Fruit fly (Drosophila melanogaster) whole organism, embryonic: ENCODE data around the gene CG11085.

Experiments
- Bdp1 ChIP-seq: fragments of 200-800 bp; sonication (Bioruptor generic); optimal IDR thresholded peaks from 3 replicates; lab custom pipeline; 2016; ENCODE audit warnings: missing biosample characterization, missing genetic modification characterization
- Bteb2 ChIP-seq: fragments of 200-800 bp; sonication (Bioruptor generic); optimal IDR thresholded peaks from 2 replicates; lab custom pipeline; 2016; ENCODE audit warnings: missing biosample characterization, missing genetic modification characterization
- CG10431 ChIP-seq: fragments of 200-800 bp; sonication (Bioruptor generic); optimal IDR thresholded peaks from 3 replicates; lab custom pipeline; 2018; ENCODE audit warnings: missing biosample characterization, mild to moderate bottlenecking, missing genetic modification characterization
- CG10462 ChIP-seq: fragments of 200-800 bp; sonication (Bioruptor generic); optimal IDR thresholded peaks from 2 replicates; lab custom pipeline; 2016; ENCODE audit warnings: missing biosample characterization, missing genetic modification characterization
- CG10565 ChIP-seq: fragments of 200-800 bp; sonication (Bioruptor generic); optimal IDR thresholded peaks from 3 replicates; lab custom pipeline; 2016; ENCODE audit warnings: missing biosample characterization, mild to moderate bottlenecking, missing genetic modification characterization
- CG10979 ChIP-seq: fragments of 200-800 bp; sonication (Bioruptor generic); optimal IDR thresholded peaks from 2 replicates; lab custom pipeline; 2018; ENCODE audit warnings: missing biosample characterization, mild to moderate bottlenecking, missing genetic modification characterization, moderate library complexity
- CG11085 ChIP-seq: fragments of 200-800 bp; sonication (Bioruptor generic); IDR thresholded peaks from 2 replicates; pipeline ENCODE4 v1.3.6; 2022; ENCODE audit warnings: missing biosample characterization, missing genetic modification characterization
- CG11695 ChIP-seq: fragments of 200-800 bp; sonication (Bioruptor generic); IDR thresholded peaks from 3 replicates; pipeline ENCODE4 v1.3.6; 2022; ENCODE audit warnings: missing biosample characterization, missing genetic modification characterization
- CG15011 ChIP-seq: fragments of 200-800 bp; sonication (Bioruptor generic); optimal IDR thresholded peaks from 3 replicates; lab custom pipeline; 2018; ENCODE audit warnings: missing biosample characterization, mild to moderate bottlenecking, missing genetic modification characterization
- CG17829 ChIP-seq: fragments of 200-800 bp; optimal IDR thresholded peaks from 2 replicates; lab custom pipeline; 2019; ENCODE audit warnings: missing biosample characterization, mild to moderate bottlenecking, missing genetic modification characterization, moderate library complexity
- CG17912 ChIP-seq: fragments of 200-800 bp; sonication (Bioruptor generic); optimal IDR thresholded peaks from 2 replicates; lab custom pipeline; 2018; ENCODE audit warnings: missing biosample characterization, mild to moderate bottlenecking, missing genetic modification characterization
- CG2120 ChIP-seq: fragments of 200-800 bp; sonication (Bioruptor generic); optimal IDR thresholded peaks from 3 replicates; lab custom pipeline; 2016; ENCODE audit warnings: missing biosample characterization, missing genetic modification characterization
- CG33557 ChIP-seq: fragments of 200-800 bp; sonication (Bioruptor generic); optimal IDR thresholded peaks from 2 replicates; lab custom pipeline; 2019; ENCODE audit warnings: missing biosample characterization, mild to moderate bottlenecking, missing genetic modification characterization, moderate library complexity
- CG4730 ChIP-seq: fragments of 200-800 bp; sonication (Bioruptor generic); IDR thresholded peaks from 2 replicates; pipeline ENCODE4 v1.3.6; 2022; ENCODE audit warnings: missing biosample characterization, missing genetic modification characterization
- CG6683 ChIP-seq: fragments of 200-800 bp; sonication (Bioruptor generic); optimal IDR thresholded peaks from 2 replicates; lab custom pipeline; 2017; ENCODE audit warnings: missing biosample characterization, mild to moderate bottlenecking, missing genetic modification characterization, missing genetic modification reagents
- CG6813 ChIP-seq: fragments of 200-800 bp; sonication (Bioruptor generic); optimal IDR thresholded peaks from 2 replicates; lab custom pipeline; 2017; ENCODE audit warnings: missing biosample characterization, missing genetic modification characterization, mild to moderate bottlenecking, moderate library complexity, missing genetic modification reagents
- CG7839 ChIP-seq: fragments of 200-800 bp; sonication (Bioruptor generic); optimal IDR thresholded peaks from 3 replicates; lab custom pipeline; 2018; ENCODE audit warnings: missing biosample characterization, mild to moderate bottlenecking, missing genetic modification characterization, moderate library complexity
- CG9609 ChIP-seq: fragments of 200-800 bp; sonication (Bioruptor generic); optimal IDR thresholded peaks from 3 replicates; lab custom pipeline; 2016; ENCODE audit warnings: missing biosample characterization, missing genetic modification characterization
- CG9727 ChIP-seq: fragments of 200-800 bp; sonication (Bioruptor generic); optimal IDR thresholded peaks from 3 replicates; lab custom pipeline; 2017; ENCODE audit warnings: missing biosample characterization, mild to moderate bottlenecking, missing genetic modification characterization
- Dbx ChIP-seq: fragments of 200-800 bp; sonication (Bioruptor generic); IDR thresholded peaks from 3 replicates; pipeline ENCODE4 v1.3.6; 2022; ENCODE audit warnings: missing biosample characterization, missing genetic modification characterization
- Doc2 ChIP-seq: fragments of 200-800 bp; sonication (Bioruptor generic); IDR thresholded peaks from 2 replicates; pipeline ENCODE4 v1.3.6; 2022; ENCODE audit warnings: missing biosample characterization, missing genetic modification characterization
- Ets97D ChIP-seq: fragments of 200-800 bp; sonication (Bioruptor generic); optimal IDR thresholded peaks from 3 replicates; lab custom pipeline; 2016; ENCODE audit warnings: missing biosample characterization, missing genetic modification characterization
- Gsc ChIP-seq: fragments of 200-800 bp; sonication (Bioruptor generic); IDR thresholded peaks from 2 replicates; pipeline ENCODE4 v1.3.6; 2022; ENCODE audit warnings: missing biosample characterization, missing genetic modification characterization
- HmgZ ChIP-seq: fragments of 200-800 bp; sonication (Bioruptor generic); optimal IDR thresholded peaks from 2 replicates; lab custom pipeline; 2018; ENCODE audit warnings: missing biosample characterization, mild to moderate bottlenecking, missing genetic modification characterization
- Lhr ChIP-seq: fragments of 200-800 bp; sonication (Bioruptor generic); optimal IDR thresholded peaks from 3 replicates; lab custom pipeline; 2017; ENCODE audit warnings: mild to moderate bottlenecking, missing biosample characterization, missing genetic modification reagents, missing genetic modification characterization
- Meics ChIP-seq: fragments of 200-800 bp; sonication (Bioruptor generic); optimal IDR thresholded peaks from 2 replicates; lab custom pipeline; 2017; ENCODE audit warnings: missing biosample characterization, mild to moderate bottlenecking, missing genetic modification characterization
- NC2α ChIP-seq: fragments of 200-800 bp; sonication (Bioruptor generic); optimal IDR thresholded peaks from 2 replicates; lab custom pipeline; 2016; ENCODE audit warnings: missing biosample characterization, missing genetic modification characterization
- Oli ChIP-seq: fragments of 200-800 bp; sonication (Bioruptor generic); optimal IDR thresholded peaks from 2 replicates; lab custom pipeline; 2018; ENCODE audit warnings: missing biosample characterization, mild to moderate bottlenecking, missing genetic modification characterization, moderate library complexity
- Poxn ChIP-seq: fragments of 200-800 bp; sonication (Bioruptor generic); IDR thresholded peaks from 2 replicates; pipeline ENCODE4 v1.3.6; 2022; ENCODE audit warnings: missing biosample characterization, missing genetic modification characterization
- Sin3A ChIP-seq: fragments of >200 bp; optimal IDR thresholded peaks from 2 replicates; lab custom pipeline; 2018
- Sry-β ChIP-seq: fragments of 200-800 bp; sonication (Bioruptor generic); optimal IDR thresholded peaks from 2 replicates; lab custom pipeline; 2018; ENCODE audit warnings: missing biosample characterization, mild to moderate bottlenecking, missing genetic modification characterization, moderate library complexity
- Ssrp ChIP-seq: fragments of 200-800 bp; sonication (Bioruptor generic); optimal IDR thresholded peaks from 2 replicates; lab custom pipeline; 2018; ENCODE audit warnings: missing biosample characterization, mild to moderate bottlenecking, missing genetic modification characterization, moderate library complexity
- ac ChIP-seq: fragments of 200-800 bp; sonication (Bioruptor generic); optimal IDR thresholded peaks from 3 replicates; lab custom pipeline; 2017; ENCODE audit warnings: missing biosample characterization, mild to moderate bottlenecking, missing genetic modification characterization
- cg ChIP-seq: fragments of 200-800 bp; sonication (Bioruptor generic); optimal IDR thresholded peaks from 3 replicates; lab custom pipeline; 2019; ENCODE audit warnings: missing biosample characterization, mild to moderate bottlenecking, missing genetic modification characterization, moderate library complexity
- corto ChIP-seq: fragments of 200-800 bp; sonication (Bioruptor generic); optimal IDR thresholded peaks from 2 replicates; lab custom pipeline; 2016; ENCODE audit warnings: missing biosample characterization, mild to moderate bottlenecking, missing genetic modification characterization, moderate library complexity
- disco-r ChIP-seq: fragments of 200-800 bp; sonication (Bioruptor generic); optimal IDR thresholded peaks from 2 replicates; lab custom pipeline; 2016; ENCODE audit warnings: missing biosample characterization, missing genetic modification characterization
- gfzf ChIP-seq: fragments of 200-800 bp; sonication (Bioruptor generic); optimal IDR thresholded peaks from 2 replicates; lab custom pipeline; 2016; ENCODE audit warnings: missing biosample characterization, mild to moderate bottlenecking, missing genetic modification characterization, moderate library complexity
- grn ChIP-seq: fragments of 200-800 bp; sonication (Bioruptor generic); optimal IDR thresholded peaks from 3 replicates; lab custom pipeline; 2017; ENCODE audit warnings: missing biosample characterization, missing genetic modification characterization
- hkb ChIP-seq, 2 experiments: fragments of 200-800 bp in 1 of 2; fragments of >200 bp in 1 of 2; sonication (Bioruptor generic) in 1 of 2; IDR thresholded peaks in 1 of 2; optimal IDR thresholded peaks in 1 of 2; 2 replicates each; pipeline versions ENCODE4 v1.3.6 to Lab custom; 2017 to 2022; ENCODE audit warnings: missing biosample characterization in 1 of 2, missing genetic modification characterization in 1 of 2
- pfk ChIP-seq: fragments of 200-800 bp; sonication (Bioruptor generic); optimal IDR thresholded peaks from 2 replicates; lab custom pipeline; 2018; ENCODE audit warnings: missing biosample characterization, mild to moderate bottlenecking, missing genetic modification characterization, moderate library complexity
- sd ChIP-seq: fragments of 200-800 bp; sonication (Bioruptor generic); optimal IDR thresholded peaks from 3 replicates; lab custom pipeline; 2018; ENCODE audit warnings: missing biosample characterization, mild to moderate bottlenecking, missing genetic modification characterization, moderate library complexity
- shn ChIP-seq: fragments of 200-800 bp; sonication (Bioruptor generic); optimal IDR thresholded peaks from 3 replicates; lab custom pipeline; 2016; ENCODE audit warnings: missing biosample characterization, missing genetic modification characterization
- sima ChIP-seq: fragments of 200-800 bp; sonication (Bioruptor generic); optimal IDR thresholded peaks from 2 replicates; lab custom pipeline; 2016; ENCODE audit warnings: missing biosample characterization, missing genetic modification characterization
- sisA ChIP-seq: fragments of 200-800 bp; sonication (Bioruptor generic); IDR thresholded peaks from 2 replicates; pipeline ENCODE4 v1.3.6; 2022; ENCODE audit warnings: missing biosample characterization, missing genetic modification characterization
- sqz ChIP-seq: fragments of 200-800 bp; sonication (Bioruptor generic); optimal IDR thresholded peaks from 3 replicates; lab custom pipeline; 2018; ENCODE audit warnings: missing biosample characterization, mild to moderate bottlenecking, missing genetic modification characterization
- tll ChIP-seq, 2 experiments: fragments of 200-800 bp in 1 of 2; fragments of >200 bp in 1 of 2; sonication (Bioruptor generic) in 1 of 2; optimal IDR thresholded peaks; 2 replicates each; lab custom pipeline; 2017 to 2019; ENCODE audit warnings: missing biosample characterization in 2 of 2, missing genetic modification characterization in 2 of 2, mild to moderate bottlenecking in 1 of 2, moderate library complexity in 1 of 2
- zf30C ChIP-seq: fragments of 200-800 bp; sonication (Bioruptor generic); optimal IDR thresholded peaks from 3 replicates; lab custom pipeline; 2018; ENCODE audit warnings: missing biosample characterization, mild to moderate bottlenecking, missing genetic modification characterization
- zfh1 ChIP-seq: fragments of 200-800 bp; sonication (Bioruptor generic); IDR thresholded peaks from 3 replicates; pipeline ENCODE4 v1.3.6; 2022; ENCODE audit warnings: missing biosample characterization, missing genetic modification characterization

CG11085 gene

dm6 chrX:12669659-12670488, 53.8 kb downstream of the CG11085 start (continued):
- peak; percentile 36 for TF ChIP-seq CG10979 (tag; lab: Kevin White, UChicago)
- no peak for TF ChIP-seq CG6683 (GFP tag; lab: Kevin White, UChicago)
- peak; percentile 49; the same call in 1 of the 2 replicates for TF ChIP-seq CG4730 (GFP tag; lab: Robert Waterston, UW)
- TF ChIP-seq sd: peak; percentile 27
- TF ChIP-seq Lhr (GFP tag; lab: Kevin White, UChicago): no peak
- TF ChIP-seq Doc2 (GFP tag; lab: Robert Waterston, UW): no peak
- peak; percentile 59 for TF ChIP-seq Bteb2 (GFP tag; lab: Kevin White, UChicago)
- TF ChIP-seq disco-r: peak; percentile 29
- TF ChIP-seq CG7839 (tag; lab: Kevin White, UChicago): peak; percentile 80
- TF ChIP-seq Poxn (GFP tag; lab: Robert Waterston, UW): 0 out of 2 replicates have a peak, but pooled peaks have one; percentile 33
- no peak for TF ChIP-seq shn (GFP tag; lab: Kevin White, UChicago)
- TF ChIP-seq CG10431 (GFP tag; lab: Kevin White, UChicago): no peak
- TF ChIP-seq tll (GFP tag; optimal IDR thresholded peaks at IDR 0.05; lab: Kevin White, UChicago): no peak
- peak; percentile 51; the same call in 1 of the 3 replicates for TF ChIP-seq CG11695
- no peak for TF ChIP-seq gfzf (GFP tag; lab: Kevin White, UChicago)
- TF ChIP-seq pfk (GFP tag; lab: Kevin White, UChicago): no peak
- peak; percentile 68 for TF ChIP-seq sisA
- TF ChIP-seq CG10462 (GFP tag; lab: Kevin White, UChicago): no peak
- peak; percentile 61 for TF ChIP-seq Oli (tag; lab: Kevin White, UChicago)
- TF ChIP-seq sqz (GFP tag; lab: Kevin White, UChicago): peak; percentile 86
- no peak for TF ChIP-seq corto (GFP tag; lab: Kevin White, UChicago)
- peak; percentile 51 for TF ChIP-seq Ssrp
- TF ChIP-seq hkb (optimal IDR thresholded peaks at IDR 0.05; lab: Kevin White, UChicago): no peak
- TF ChIP-seq hkb (GFP tag; IDR thresholded peaks at IDR 0.05; lab: Robert Waterston, UW): peak; percentile 57
- peak; percentile 51 for TF ChIP-seq CG6813 (GFP tag; lab: Kevin White, UChicago)
- TF ChIP-seq CG9727: peak; percentile 34
- TF ChIP-seq cg (GFP tag; lab: Kevin White, UChicago): peak; percentile 27
- no peak for TF ChIP-seq Ets97D (GFP tag; lab: Kevin White, UChicago)
- TF ChIP-seq grn (GFP tag; lab: Kevin White, UChicago): no peak
- no peak for TF ChIP-seq Gsc (GFP tag; lab: Robert Waterston, UW)
- TF ChIP-seq CG9609 (GFP tag; lab: Kevin White, UChicago): peak; percentile 42
- TF ChIP-seq NC2α (GFP tag; lab: Kevin White, UChicago): peak; percentile 25
- peak; percentile 70 for TF ChIP-seq HmgZ
- TF ChIP-seq Meics (GFP tag; lab: Kevin White, UChicago): peak; percentile 72
- no peak for TF ChIP-seq Sry-β (GFP tag; lab: Kevin White, UChicago)
- peak; percentile 86 for TF ChIP-seq CG2120 (GFP tag; lab: Kevin White, UChicago)
- peak; percentile 37 for TF ChIP-seq CG17912 (GFP tag; lab: Kevin White, UChicago)
- TF ChIP-seq zf30C (GFP tag; lab: Kevin White, UChicago): no peak
- no peak for TF ChIP-seq CG10565 (GFP tag; lab: Kevin White, UChicago)
- TF ChIP-seq CG15011 (GFP tag; lab: Kevin White, UChicago): peak; percentile 31
- peak; percentile 54; the same call in 1 of the 2 replicates for TF ChIP-seq CG11085 (GFP tag; lab: Robert Waterston, UW)
- peak; percentile 26 for TF ChIP-seq CG33557 (GFP tag; lab: Kevin White, UChicago)
- TF ChIP-seq zfh1 (GFP tag; lab: Robert Waterston, UW): peak; percentile 72; the same call in 2 of the 3 replicates
- no peak for TF ChIP-seq sima (GFP tag; lab: Kevin White, UChicago)
- TF ChIP-seq Sin3A: no peak
- no peak for TF ChIP-seq ac (GFP tag; lab: Kevin White, UChicago)
- peak; percentile 35 for TF ChIP-seq CG17829 (tag; lab: Kevin White, UChicago)
- TF ChIP-seq Dbx (GFP tag; lab: Robert Waterston, UW): peak; percentile 78
- peak; percentile 40 for TF ChIP-seq Bdp1 (GFP tag; lab: Kevin White, UChicago)
